Fruit fly (Drosophila melanogaster) whole organism, embryonic: ENCODE data around the gene CG17601.

ENCODE experiments used
- CG10321 ChIP-seq: fragments of 200-800 bp; sonication (Bioruptor generic); IDR thresholded peaks from 2 replicates; pipeline ENCODE4 v1.3.6; 2022; ENCODE audit warnings: missing biosample characterization, missing genetic modification characterization
- Xrp1 ChIP-seq: fragments of 200-800 bp; sonication (Bioruptor generic); IDR thresholded peaks from 2 replicates; pipeline ENCODE4 v1.3.6; 2022; ENCODE audit warnings: missing biosample characterization, missing genetic modification characterization
- ac ChIP-seq: fragments of 200-800 bp; sonication (Bioruptor generic); optimal IDR thresholded peaks from 3 replicates; lab custom pipeline; 2017; ENCODE audit warnings: missing biosample characterization, mild to moderate bottlenecking, missing genetic modification characterization
- cad ChIP-seq: fragments of >200 bp; optimal IDR thresholded peaks from 2 replicates; lab custom pipeline; 2017; ENCODE audit warnings: missing biosample characterization, missing genetic modification characterization
- ci ChIP-seq: fragments of 200-800 bp; sonication (Bioruptor generic); IDR thresholded peaks from 3 replicates; pipeline ENCODE4 v1.3.6; 2022; ENCODE audit warnings: missing biosample characterization, missing genetic modification characterization
- sqz ChIP-seq: fragments of 200-800 bp; sonication (Bioruptor generic); optimal IDR thresholded peaks from 3 replicates; lab custom pipeline; 2018; ENCODE audit warnings: missing biosample characterization, mild to moderate bottlenecking, missing genetic modification characterization
- vfl ChIP-seq: fragments of 200-800 bp; sonication (Bioruptor generic); optimal IDR thresholded peaks from 2 replicates; lab custom pipeline; 2016; ENCODE audit warnings: missing biosample characterization, missing genetic modification characterization

dm6 chrX:22546797-22547196 lies at the start of gene CG17601:
- TF ChIP-seq Xrp1 (GFP tag; lab: Robert Waterston, UW) (no peak), sqz (GFP tag; lab: Kevin White, UChicago) (no peak), ci (no peak), cad (GFP tag; lab: Kevin White, UChicago) (no peak), ac (GFP tag; lab: Kevin White, UChicago) (no peak), vfl (GFP tag; lab: Kevin White, UChicago) (no peak), CG10321 (no peak)
